Fruit fly (Drosophila melanogaster): Measurements from ENCODE around the gene CG13280.
A peak's percentile ranks its signal among the peaks of the same experiment; 100 is the strongest.

Gene CG13280

dm6 chr2L:16848670-16849069 lies 27.8 kb upstream of the CG13280 start, which contains the start of gene CG13284 (continued):
- TF ChIP-seq CG11695 (GFP tag; IDR thresholded peaks at IDR 0.05) (no peak), CG12236 (GFP tag; optimal IDR thresholded peaks at IDR 0.05) (no peak), Drgx (GFP tag; IDR thresholded peaks at IDR 0.05) (no peak), CG10979 (tag; optimal IDR thresholded peaks at IDR 0.05) (no peak), pum (GFP tag; optimal IDR thresholded peaks at IDR 0.05) (no peak), gem (tag; optimal IDR thresholded peaks at IDR 0.05) (peak; percentile 1), mam (GFP tag; optimal IDR thresholded peaks at IDR 0.05) (no peak), CG10147 (GFP tag; optimal IDR thresholded peaks at IDR 0.05) (no peak), CG34376 (GFP tag; optimal IDR thresholded peaks at IDR 0.05) (no peak), Hr51 (GFP tag; optimal IDR thresholded peaks at IDR 0.05) (no peak), tgo (GFP tag; IDR thresholded peaks at IDR 0.05) (no peak), CG1529 (GFP tag; optimal IDR thresholded peaks at IDR 0.05) (no peak), Gug (GFP tag; IDR thresholded peaks at IDR 0.05) (no peak), toy (GFP tag; IDR thresholded peaks at IDR 0.05) (no peak), ssp (GFP tag; IDR thresholded peaks at IDR 0.05) (no peak), inv (GFP tag; IDR thresholded peaks at IDR 0.05; ENCODE audit: partially characterized antibody) (no peak), dmrt11E (tag; optimal IDR thresholded peaks at IDR 0.05) (no peak), lola (GFP tag; optimal IDR thresholded peaks at IDR 0.05) (no peak), CG10565 (GFP tag; optimal IDR thresholded peaks at IDR 0.05) (no peak), her (GFP tag; optimal IDR thresholded peaks at IDR 0.05) (no peak), CG6813 (GFP tag; optimal IDR thresholded peaks at IDR 0.05) (no peak), Atf6 (GFP tag; IDR thresholded peaks at IDR 0.05) (no peak), E2f2 (GFP tag; IDR thresholded peaks at IDR 0.05) (peak; percentile 15; the same call in 1 of the 2 replicates), row (GFP tag; IDR thresholded peaks at IDR 0.05) (peak; percentile 57; the same call in 2 of the 3 replicates), CG2889 (GFP tag; IDR thresholded peaks at IDR 0.05) (no peak), pfk (GFP tag; optimal IDR thresholded peaks at IDR 0.05) (no peak), CG10654 (GFP tag; optimal IDR thresholded peaks at IDR 0.05) (no peak), repo (GFP tag; optimal IDR thresholded peaks at IDR 0.05) (no peak), stwl (tag; optimal IDR thresholded peaks at IDR 0.05) (peak; percentile 22), fd64A (GFP tag; optimal IDR thresholded peaks at IDR 0.05) (no peak), seq (GFP tag; IDR thresholded peaks at IDR 0.05) (no peak), Sox102F (GFP tag; optimal IDR thresholded peaks at IDR 0.05) (no peak), CG17568 (GFP tag; optimal IDR thresholded peaks at IDR 0.05) (no peak), CG8478 (optimal IDR thresholded peaks at IDR 0.05) (no peak), unpg (GFP tag; optimal IDR thresholded peaks at IDR 0.05) (no peak), CG9932 (GFP tag; IDR thresholded peaks at IDR 0.05) (no peak), cas (GFP tag; IDR thresholded peaks at IDR 0.05) (no peak), Nf-YA (GFP tag; IDR thresholded peaks at IDR 0.05) (no peak), Lpt (GFP tag; optimal IDR thresholded peaks at IDR 0.05) (no peak), Oaz (GFP tag; IDR thresholded peaks at IDR 0.05) (no peak), HLH3B (GFP tag; IDR thresholded peaks at IDR 0.05) (0 out of 2 replicates have a peak, but pooled peaks have one; percentile 8), CG32772 (GFP tag; IDR thresholded peaks at IDR 0.05) (no peak), Myb (GFP tag; optimal IDR thresholded peaks at IDR 0.05) (peak; percentile 13), CTCF (GFP tag; optimal IDR thresholded peaks at IDR 0.05) (peak; percentile 46), ash1 (GFP tag; optimal IDR thresholded peaks at IDR 0.05) (no peak), exex (tag; optimal IDR thresholded peaks at IDR 0.05) (peak; percentile 1), dpn (GFP tag; optimal IDR thresholded peaks at IDR 0.05) (no peak), CG18262 (tag; optimal IDR thresholded peaks at IDR 0.05) (no peak), ftz-f1 (GFP tag; optimal IDR thresholded peaks at IDR 0.05) (no peak), Dip2 (GFP tag; IDR thresholded peaks at IDR 0.05) (no peak), CG1832 (GFP tag; optimal IDR thresholded peaks at IDR 0.05) (no peak), CG31441 (GFP tag; IDR thresholded peaks at IDR 0.05) (no peak), CG16813 (GFP tag; IDR thresholded peaks at IDR 0.05; ENCODE audit: partially characterized antibody) (no peak)

Data from whole organism, embryonic.